Fruit fly (Drosophila melanogaster) Kc167 (cell line): Measurements from ENCODE around the gene Gclm.

Experiments used
- Myc ChIP-seq: fragments of >200 bp; optimal IDR thresholded peaks from 2 replicates; lab custom pipeline; 2017; ENCODE audit warnings: missing external identifiers
- h ChIP-seq: fragments of >200 bp; optimal IDR thresholded peaks from 3 replicates; lab custom pipeline; 2018; ENCODE audit warnings: missing external identifiers
- insv ChIP-seq: fragments of >200 bp; optimal IDR thresholded peaks from 3 replicates; lab custom pipeline; 2018; ENCODE audit warnings: missing external identifiers
- psq ChIP-seq: fragments of >200 bp; optimal IDR thresholded peaks from 2 replicates; lab custom pipeline; 2017; ENCODE audit warnings: missing external identifiers
- ttk ChIP-seq: sonication (Bioruptor generic); optimal IDR thresholded peaks from 2 replicates; lab custom pipeline; 2017; ENCODE audit warnings: missing external identifiers

- TF ChIP-seq psq (lab: Kevin White, UChicago) (no peak), insv (lab: Kevin White, UChicago) (no peak), ttk (no peak), h (lab: Kevin White, UChicago) (no peak), Myc (no peak)
Observed at dm6 chr3R:22668622-22669021, 17.7 kb downstream of the Gclm start.
